Worm (Caenorhabditis elegans) whole organism, L4 larva: ENCODE results near the gene Y51H4A.936.
A peak's percentile ranks its signal among the peaks of the same experiment; 100 is the strongest.
"Not testable (repeated sequence)": the region's sequence is repeated elsewhere in the genome, so short reads cannot be mapped to it uniquely, and the experiment has no call there.

Experiments used
- F26F4.8 ChIP-seq: fragments of 200-800 bp; sonication (Bioruptor generic); conservative IDR thresholded peaks from 2 replicates; pipeline ENCODE4 v1.3.6; 2022; ENCODE audit warnings: missing genetic modification characterization, missing compliant biosample characterization
- T26A8.4 ChIP-seq: fragments of 200-800 bp; sonication (Bioruptor generic); IDR thresholded peaks from 2 replicates; pipeline ENCODE4 v1.3.6; 2022; ENCODE audit warnings: missing genetic modification characterization, missing compliant biosample characterization
- ctbp-1 ChIP-seq: fragments of 200-800 bp; sonication (Bioruptor generic); IDR thresholded peaks from 2 replicates; pipeline ENCODE4 v1.3.6; 2022; ENCODE audit warnings: missing genetic modification reagents, missing genetic modification characterization, missing compliant biosample characterization
- daf-16 ChIP-seq, 3 experiments: sonication (generic microtip); optimal IDR thresholded peaks; 2 replicates each; lab custom pipeline; 2016 to 2017; ENCODE audit warnings: missing genetic modification characterization in 3 of 3, missing genetic modification reagents in 3 of 3, mild to moderate bottlenecking in 2 of 3, missing compliant biosample characterization in 2 of 3, missing biosample characterization in 1 of 3, moderate library complexity in 1 of 3
- dmd-6 ChIP-seq: fragments of 200-800 bp; sonication (Bioruptor generic); IDR thresholded peaks from 2 replicates; pipeline ENCODE4 v1.3.6; 2022; ENCODE audit warnings: missing genetic modification reagents, missing genetic modification characterization, missing compliant biosample characterization
- dve-1 ChIP-seq: sonication (generic microtip); optimal IDR thresholded peaks from 2 replicates; lab custom pipeline; 2017; ENCODE audit warnings: antibody characterized with exemption, mild to moderate bottlenecking, missing genetic modification characterization, missing compliant biosample characterization; ENCODE audit not compliant: insufficient read depth
- fkh-10 ChIP-seq: fragments of 150-350 bp; optimal IDR thresholded peaks from 2 replicates; lab custom pipeline; 2014; ENCODE audit warnings: missing biosample characterization, missing genetic modification reagents, missing genetic modification characterization
- fos-1 ChIP-seq: fragments of 150-350 bp; optimal IDR thresholded peaks from 2 replicates; lab custom pipeline; 2014; ENCODE audit warnings: missing biosample characterization, missing genetic modification characterization
- hif-1 ChIP-seq, 2 experiments: sonication (generic microtip); optimal IDR thresholded peaks; 2 replicates each; lab custom pipeline; 2016 to 2017; ENCODE audit warnings: missing compliant biosample characterization in 2 of 2, missing genetic modification characterization in 2 of 2, missing genetic modification reagents in 2 of 2, missing genotype in 2 of 2, mild to moderate bottlenecking in 1 of 2
- hlh-11 ChIP-seq: fragments of 200-800 bp; sonication (Bioruptor generic); optimal IDR thresholded peaks from 2 replicates; lab custom pipeline; 2018; ENCODE audit warnings: mild to moderate bottlenecking, missing genetic modification characterization, missing compliant biosample characterization
- hlh-30 ChIP-seq: sonication (generic microtip); optimal IDR thresholded peaks from 2 replicates; lab custom pipeline; 2017; ENCODE audit warnings: antibody characterized with exemption, mild to moderate bottlenecking, missing genetic modification characterization, missing compliant biosample characterization; ENCODE audit not compliant: insufficient read depth
- hmg-1.1 ChIP-seq: fragments of 200-800 bp; sonication (Bioruptor generic); IDR thresholded peaks from 2 replicates; pipeline ENCODE4 v1.3.6; 2022; ENCODE audit warnings: missing genetic modification reagents, missing genetic modification characterization, missing compliant biosample characterization
- jun-1 ChIP-seq: fragments of 150-350 bp; optimal IDR thresholded peaks from 2 replicates; lab custom pipeline; 2014; ENCODE audit warnings: missing biosample characterization, missing genetic modification reagents, missing genetic modification characterization
- lin-1 ChIP-seq: fragments of 200-800 bp; sonication (Bioruptor generic); IDR thresholded peaks from 2 replicates; pipeline ENCODE4 v1.3.6; 2022; ENCODE audit warnings: missing genetic modification reagents, missing genetic modification characterization, missing compliant biosample characterization
- lin-13 ChIP-seq: fragments of 150-350 bp; optimal IDR thresholded peaks from 2 replicates; lab custom pipeline; 2014; ENCODE audit warnings: missing biosample characterization, missing genetic modification reagents, missing genetic modification characterization
- lin-38 ChIP-seq: fragments of 200-800 bp; sonication (Bioruptor generic); IDR thresholded peaks from 2 replicates; pipeline ENCODE4 v1.3.6; 2022; ENCODE audit warnings: missing genetic modification reagents, missing genetic modification characterization, missing compliant biosample characterization
- lin-39 ChIP-seq: fragments of 150-350 bp; optimal IDR thresholded peaks from 2 replicates; lab custom pipeline; 2014; ENCODE audit warnings: missing biosample characterization, missing genetic modification reagents, missing genetic modification characterization
- lsy-2 ChIP-seq, 2 experiments: fragments of 150-350 bp in 1 of 2; sonication (generic microtip) in 1 of 2; optimal IDR thresholded peaks; 2 replicates each; lab custom pipeline; 2014 to 2017; ENCODE audit warnings: missing biosample characterization in 2 of 2, missing genetic modification characterization in 2 of 2
- madf-5 ChIP-seq, 2 experiments: fragments of 200-800 bp; sonication (Bioruptor generic); IDR thresholded peaks; 2 replicates each; pipeline ENCODE4 v1.3.6; 2022; ENCODE audit warnings: missing compliant biosample characterization in 2 of 2, missing genetic modification characterization in 2 of 2
- madf-9 ChIP-seq: fragments of 200-800 bp; sonication (Bioruptor generic); conservative IDR thresholded peaks from 2 replicates; pipeline ENCODE4 v1.3.6; 2022; ENCODE audit warnings: missing genetic modification reagents, missing genetic modification characterization, missing compliant biosample characterization
- mdl-1 ChIP-seq, 2 experiments: fragments of 150-350 bp in 1 of 2; sonication (generic microtip) in 1 of 2; optimal IDR thresholded peaks; 2 replicates each; lab custom pipeline; 2014 to 2017; ENCODE audit warnings: missing biosample characterization in 2 of 2, missing genetic modification characterization in 2 of 2
- mep-1 ChIP-seq: fragments of 150-350 bp; sonication (generic microtip); optimal IDR thresholded peaks from 3 replicates; lab custom pipeline; 2014; ENCODE audit warnings: missing biosample characterization, missing genetic modification characterization
- nhr-10 ChIP-seq: fragments of 150-350 bp; optimal IDR thresholded peaks from 2 replicates; lab custom pipeline; 2014; ENCODE audit warnings: missing biosample characterization, missing genetic modification characterization
- nhr-11 ChIP-seq: fragments of 150-350 bp; optimal IDR thresholded peaks from 2 replicates; lab custom pipeline; 2014; ENCODE audit warnings: missing biosample characterization, missing genetic modification characterization
- nhr-28 ChIP-seq: fragments of 150-350 bp; optimal IDR thresholded peaks from 2 replicates; lab custom pipeline; 2014; ENCODE audit warnings: missing biosample characterization, missing genetic modification characterization
- nhr-41 ChIP-seq: fragments of 200-800 bp; sonication (Bioruptor generic); IDR thresholded peaks from 2 replicates; pipeline ENCODE4 v1.3.6; 2022; ENCODE audit warnings: missing genetic modification reagents, missing genetic modification characterization, missing compliant biosample characterization
- pha-4 ChIP-seq, 2 experiments: fragments of 150-350 bp in 1 of 2; fragments of 200-800 bp in 1 of 2; sonication (Bioruptor generic) in 1 of 2; IDR thresholded peaks in 1 of 2; optimal IDR thresholded peaks in 1 of 2; 2 replicates each; pipeline versions ENCODE4 v1.3.6 to Lab custom; 2014 to 2022; ENCODE audit warnings: missing genetic modification characterization in 2 of 2, missing genetic modification reagents in 2 of 2, missing biosample characterization in 1 of 2, missing compliant biosample characterization in 1 of 2
- rbr-2 ChIP-seq: sonication (generic microtip); optimal IDR thresholded peaks from 2 replicates; lab custom pipeline; 2016; ENCODE audit warnings: missing genotype, missing genetic modification characterization, missing compliant biosample characterization
- sdz-12 ChIP-seq: fragments of 200-800 bp; sonication (Bioruptor generic); optimal IDR thresholded peaks from 2 replicates; lab custom pipeline; 2018; ENCODE audit warnings: mild to moderate bottlenecking, missing genetic modification characterization, missing compliant biosample characterization
- set-16 ChIP-seq: fragments of 200-800 bp; sonication (Bioruptor generic); IDR thresholded peaks from 2 replicates; pipeline ENCODE4 v1.3.6; 2022; ENCODE audit warnings: missing genetic modification reagents, missing genetic modification characterization, missing compliant biosample characterization
- snpc-1.2 ChIP-seq: fragments of 200-800 bp; sonication (Bioruptor generic); IDR thresholded peaks from 2 replicates; pipeline ENCODE4 v1.3.6; 2022; ENCODE audit warnings: missing genetic modification reagents, missing genetic modification characterization, missing compliant biosample characterization
- spr-1 ChIP-seq: sonication (generic microtip); optimal IDR thresholded peaks from 2 replicates; lab custom pipeline; 2016; ENCODE audit warnings: mild to moderate bottlenecking, missing genetic modification characterization, missing compliant biosample characterization
- tra-1 ChIP-seq: fragments of 200-800 bp; sonication (Bioruptor generic); IDR thresholded peaks from 2 replicates; pipeline ENCODE4 v1.3.6; 2022; ENCODE audit warnings: missing genetic modification reagents, missing genetic modification characterization, missing compliant biosample characterization
- zfp-3 ChIP-seq: fragments of 200-800 bp; sonication (Bioruptor generic); conservative IDR thresholded peaks from 2 replicates; pipeline ENCODE4 v1.3.6; 2022; ENCODE audit warnings: missing genetic modification reagents, missing genetic modification characterization, missing compliant biosample characterization

Y51H4A.936 gene

DNA sequence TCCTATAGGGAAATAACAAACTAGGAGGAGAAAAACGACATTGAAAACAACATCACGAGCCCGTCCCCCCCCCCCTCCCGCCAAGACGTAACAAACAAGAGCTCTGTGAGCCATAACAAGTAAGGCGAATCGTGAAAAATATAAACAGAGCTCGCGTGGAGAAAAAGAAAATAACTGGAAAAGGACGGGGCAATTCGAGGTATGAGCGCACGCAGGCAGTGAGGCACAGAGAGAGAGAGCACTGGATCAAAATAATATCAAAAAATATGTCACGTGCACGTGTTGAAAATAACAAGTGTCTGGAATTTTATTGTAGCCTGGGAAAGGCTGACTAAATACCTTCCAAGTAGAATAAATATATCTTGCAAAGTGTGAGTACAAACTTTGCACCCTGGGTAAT lies 29.5 kb downstream of the Y51H4A.936 start (continued):
- TF ChIP-seq madf-5 (GFP tag; IDR thresholded peaks at IDR 0.05; lab: Robert Waterston, UW), result no peak
- no peak for TF ChIP-seq fos-1 (tag; lab: Kevin White, UChicago)

DNA sequence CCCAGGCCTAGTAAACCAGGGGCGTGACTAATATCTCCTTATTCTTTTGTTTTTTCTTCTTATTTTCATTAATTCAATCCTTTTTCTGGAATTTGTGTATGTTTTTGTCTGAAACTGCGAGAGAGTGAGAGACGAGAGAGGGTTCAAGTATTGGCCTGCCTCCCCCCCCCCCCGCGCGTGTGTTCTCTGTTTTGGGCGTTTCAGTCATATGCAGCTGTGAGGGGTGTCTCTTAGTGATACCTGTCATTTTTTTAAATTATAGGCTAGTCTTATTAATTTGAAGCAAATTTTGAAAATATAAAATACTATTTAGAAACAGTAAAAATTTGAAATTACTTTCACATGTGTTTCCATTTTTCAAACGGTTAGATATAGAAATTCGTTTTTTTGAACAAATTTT lies 30.3 kb downstream of the Y51H4A.936 start:
- TF ChIP-seq snpc-1.2 (no peak), daf-16 (GFP tag; optimal IDR thresholded peaks at IDR 0.05; lab: Kevin White, UChicago) (no peak), daf-16 (tag; optimal IDR thresholded peaks at IDR 0.05; lab: Kevin White, UChicago) (peak; percentile 47), dve-1 (tag; lab: Kevin White, UChicago) (peak; percentile 38), hlh-30 (tag; lab: Kevin White, UChicago) (peak; percentile 59), hlh-11 (tag; lab: Kevin White, UChicago) (peak; percentile 7)

DNA sequence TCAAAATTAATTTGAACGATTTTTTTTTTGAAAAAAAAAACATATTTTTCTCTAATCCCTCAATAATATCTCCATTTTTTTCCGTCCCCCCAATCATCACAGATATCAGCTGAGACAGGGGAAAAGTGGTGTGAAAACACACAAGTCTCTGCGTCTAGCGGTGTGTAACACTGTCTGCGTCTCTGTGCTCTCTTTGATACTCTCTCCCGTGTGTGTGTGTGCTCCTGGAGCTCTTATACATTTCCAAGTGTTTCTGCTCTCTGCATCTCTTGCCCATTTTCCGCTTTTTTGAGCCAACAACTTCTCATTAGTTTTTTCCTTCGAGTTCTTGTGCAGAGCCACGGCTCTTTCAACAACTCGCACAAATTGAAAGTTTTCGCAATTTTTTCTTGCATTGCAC lies 34.4 kb downstream of the Y51H4A.936 start:
- TF ChIP-seq ctbp-1 (GFP tag; lab: Robert Waterston, UW), result 0 out of 2 replicates have a peak, but pooled peaks have one; percentile 45
- peak in 1 of 2 experiments; percentile 35 for TF ChIP-seq daf-16 (GFP tag; optimal IDR thresholded peaks at IDR 0.05; lab: Kevin White, UChicago)
- peak; percentile 72 for TF ChIP-seq daf-16 (tag; optimal IDR thresholded peaks at IDR 0.05; lab: Kevin White, UChicago)
- TF ChIP-seq mep-1 (tag; lab: Kevin White, UChicago), result peak; percentile 67
- TF ChIP-seq lin-39 (tag; lab: Kevin White, UChicago), result no peak
- no peak for TF ChIP-seq zfp-3 (GFP tag; lab: Robert Waterston, UW)
- TF ChIP-seq hmg-1.1 (GFP tag; lab: Robert Waterston, UW), result peak; percentile 61
- 0 out of 2 replicates have a peak, but pooled peaks have one; percentile 18 for TF ChIP-seq T26A8.4 (GFP tag; lab: Robert Waterston, UW)
- TF ChIP-seq mdl-1 (tag; optimal IDR thresholded peaks at IDR 0.05; lab: Kevin White, UChicago), result peak in 1 of 2 experiments; percentile 4
- peak; percentile 45 for TF ChIP-seq lin-13 (GFP tag; lab: Kevin White, UChicago)
- peak; percentile 36 for TF ChIP-seq fkh-10 (GFP tag; lab: Kevin White, UChicago)
- TF ChIP-seq sdz-12, result no peak
- peak; percentile 47; the same call in 1 of the 2 replicates for TF ChIP-seq pha-4 (GFP tag; IDR thresholded peaks at IDR 0.05; lab: Robert Waterston, UW)
- TF ChIP-seq pha-4 (tag; optimal IDR thresholded peaks at IDR 0.05; lab: Kevin White, UChicago), result no peak
- peak; percentile 56 for TF ChIP-seq hlh-30 (tag; lab: Kevin White, UChicago)
- peak; percentile 27 to 74 for TF ChIP-seq lsy-2 (tag; optimal IDR thresholded peaks at IDR 0.05; lab: Kevin White, UChicago)
- 0 out of 2 replicates have a peak, but pooled peaks have one; percentile 21 for TF ChIP-seq madf-9
- TF ChIP-seq nhr-10 (tag; lab: Kevin White, UChicago), result no peak
- no peak for TF ChIP-seq lin-1
- peak; percentile 68 for TF ChIP-seq nhr-11 (tag; lab: Kevin White, UChicago)
- peak; percentile 28; the same call in 1 of the 2 replicates for TF ChIP-seq lin-38 (GFP tag; lab: Robert Waterston, UW)
- peak; percentile 44; the same call in 1 of the 2 replicates for TF ChIP-seq dmd-6 (GFP tag; lab: Robert Waterston, UW)
- peak; percentile 29 for TF ChIP-seq rbr-2
- TF ChIP-seq tra-1 (GFP tag; lab: Robert Waterston, UW), result 0 out of 2 replicates have a peak, but pooled peaks have one; percentile 20
- peak; percentile 31 for TF ChIP-seq nhr-28
- no peak for TF ChIP-seq jun-1
- TF ChIP-seq dve-1 (tag; lab: Kevin White, UChicago), result peak; percentile 42
- no peak for TF ChIP-seq F26F4.8 (GFP tag; lab: Robert Waterston, UW)
- TF ChIP-seq hif-1 (tag; optimal IDR thresholded peaks at IDR 0.05; lab: Kevin White, UChicago), result peak in 1 of 2 experiments; percentile 82
- TF ChIP-seq, all 104 proteins: peak for 20

DNA sequence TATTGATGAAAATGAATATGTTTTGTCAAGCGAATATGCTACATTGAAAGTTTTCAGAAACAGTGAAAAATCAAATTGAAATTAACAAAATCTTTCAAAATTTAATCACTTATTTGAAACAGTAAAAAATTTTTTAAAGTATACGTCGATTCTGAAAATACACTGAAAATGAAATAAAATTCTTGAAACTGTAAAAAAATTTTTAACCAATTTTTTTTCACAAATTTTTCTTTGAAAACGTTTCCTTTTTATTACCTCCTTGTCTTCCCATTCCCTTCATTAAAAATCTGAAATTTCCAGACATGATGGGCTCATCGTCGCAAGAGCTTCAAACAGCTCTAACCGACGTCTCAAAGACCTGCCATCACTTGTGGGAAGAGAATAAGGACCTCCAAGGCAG lies 34.8 kb downstream of the Y51H4A.936 start, which contains the start of gene sta-1:
Gene sta-1 (plus strand): TSS at position 301 of the 400 bp plus-strand sequence.
- TF ChIP-seq set-16; spr-1 (tag; lab: Kevin White, UChicago); nhr-41 (GFP tag; lab: Robert Waterston, UW): not testable (repeated sequence)
- TF ChIP-seq, all 104 proteins: peak for 0; not testable (repeated sequence) for 104
